Fruit fly (Drosophila melanogaster) whole organism, embryonic: ENCODE measurements around the gene Rh4.

Source experiments
- Atf6 ChIP-seq: fragments of 200-800 bp; sonication (Bioruptor generic); IDR thresholded peaks from 2 replicates; pipeline ENCODE4 v1.3.6; 2022; ENCODE audit warnings: missing biosample characterization, missing genetic modification characterization
- Awh ChIP-seq: fragments of 200-800 bp; sonication (Bioruptor generic); IDR thresholded peaks from 2 replicates; pipeline ENCODE4, ENCODE4 v1.3.6; 2022; ENCODE audit warnings: missing biosample characterization, missing genetic modification characterization
- Bgb ChIP-seq: fragments of 200-800 bp; sonication (Bioruptor generic); IDR thresholded peaks from 2 replicates; pipeline ENCODE4 v1.3.6; 2022; ENCODE audit warnings: missing biosample characterization, missing genetic modification characterization; ENCODE audit not compliant: partially characterized antibody
- Blimp-1 ChIP-seq: fragments of 200-800 bp; sonication (Bioruptor generic); optimal IDR thresholded peaks from 3 replicates; lab custom pipeline; 2018; ENCODE audit warnings: missing biosample characterization, missing genetic modification characterization, mild to moderate bottlenecking, moderate library complexity, missing genetic modification reagents
- CG10147 ChIP-seq: fragments of 200-800 bp; sonication (Bioruptor generic); optimal IDR thresholded peaks from 2 replicates; lab custom pipeline; 2019; ENCODE audit warnings: missing biosample characterization, mild to moderate bottlenecking, missing genetic modification characterization, moderate library complexity
- CG10274 ChIP-seq: fragments of 200-800 bp; sonication (Bioruptor generic); optimal IDR thresholded peaks from 3 replicates; lab custom pipeline; 2017; ENCODE audit warnings: missing biosample characterization, mild to moderate bottlenecking, missing genetic modification characterization
- CG12104 ChIP-seq: fragments of 200-800 bp; sonication (Bioruptor generic); optimal IDR thresholded peaks from 3 replicates; lab custom pipeline; 2016; ENCODE audit warnings: missing biosample characterization, missing genetic modification characterization
- CG14441 ChIP-seq: fragments of 200-800 bp; sonication (Bioruptor generic); IDR thresholded peaks from 2 replicates; pipeline ENCODE4 v1.3.6; 2022; ENCODE audit warnings: missing biosample characterization, missing genetic modification characterization
- CG15011 ChIP-seq: fragments of 200-800 bp; sonication (Bioruptor generic); optimal IDR thresholded peaks from 3 replicates; lab custom pipeline; 2018; ENCODE audit warnings: missing biosample characterization, mild to moderate bottlenecking, missing genetic modification characterization
- CG16813 ChIP-seq: fragments of 200-800 bp; sonication (Bioruptor generic); IDR thresholded peaks from 3 replicates; pipeline ENCODE4 v1.3.6; 2022; ENCODE audit warnings: missing biosample characterization, missing genetic modification characterization; ENCODE audit not compliant: partially characterized antibody
- CG17328 ChIP-seq: fragments of 200-800 bp; sonication (Bioruptor generic); IDR thresholded peaks from 2 replicates; pipeline ENCODE4 v1.3.6; 2022; ENCODE audit warnings: missing biosample characterization, missing genetic modification characterization
- CG3065 ChIP-seq: fragments of 200-800 bp; sonication (Bioruptor generic); optimal IDR thresholded peaks from 2 replicates; lab custom pipeline; 2016; ENCODE audit warnings: missing biosample characterization, missing genetic modification characterization
- CG31365 ChIP-seq: fragments of 200-800 bp; sonication (Bioruptor generic); optimal IDR thresholded peaks from 2 replicates; lab custom pipeline; 2018; ENCODE audit warnings: missing biosample characterization, mild to moderate bottlenecking, missing genetic modification characterization
- CG3726 ChIP-seq: fragments of 200-800 bp; sonication (Bioruptor generic); IDR thresholded peaks from 3 replicates; pipeline ENCODE4, ENCODE4 v1.3.6; 2022; ENCODE audit warnings: missing biosample characterization, missing genetic modification characterization
- CG3838 ChIP-seq: fragments of 200-800 bp; sonication (Bioruptor generic); optimal IDR thresholded peaks from 3 replicates; lab custom pipeline; 2016; ENCODE audit warnings: missing biosample characterization, missing genetic modification characterization
- CG4617 ChIP-seq: fragments of 200-800 bp; sonication (Bioruptor generic); optimal IDR thresholded peaks from 3 replicates; lab custom pipeline; 2016; ENCODE audit warnings: missing biosample characterization, missing genetic modification characterization, borderline replicate concordance
- CG7786 ChIP-seq: fragments of 200-800 bp; sonication (Bioruptor generic); optimal IDR thresholded peaks from 2 replicates; lab custom pipeline; 2016; ENCODE audit warnings: missing biosample characterization, missing genetic modification characterization
- CG8359 ChIP-seq: fragments of 200-800 bp; sonication (Bioruptor generic); optimal IDR thresholded peaks from 2 replicates; lab custom pipeline; 2017; ENCODE audit warnings: missing biosample characterization, mild to moderate bottlenecking, missing genetic modification characterization, borderline replicate concordance
- CG9727 ChIP-seq: fragments of 200-800 bp; sonication (Bioruptor generic); optimal IDR thresholded peaks from 3 replicates; lab custom pipeline; 2017; ENCODE audit warnings: missing biosample characterization, mild to moderate bottlenecking, missing genetic modification characterization
- D ChIP-seq, 2 experiments: fragments of 200-800 bp in 1 of 2; fragments of >200 bp in 1 of 2; sonication (Bioruptor generic) in 1 of 2; optimal IDR thresholded peaks; 2 replicates in 1 of 2; 3 replicates in 1 of 2; lab custom pipeline; 2017; ENCODE audit warnings: mild to moderate bottlenecking in 1 of 2, missing biosample characterization in 1 of 2, missing genetic modification characterization in 1 of 2, missing genetic modification reagents in 1 of 2
- Dfd ChIP-seq, 2 experiments: fragments of >200 bp; optimal IDR thresholded peaks; 2 replicates each; lab custom pipeline; 2017; ENCODE audit warnings: missing biosample characterization in 2 of 2, missing genetic modification characterization in 2 of 2
- ERR ChIP-seq: fragments of 200-800 bp; sonication (Bioruptor generic); optimal IDR thresholded peaks from 2 replicates; lab custom pipeline; 2016; ENCODE audit warnings: missing biosample characterization, missing genetic modification characterization
- Eip74EF ChIP-seq, 2 experiments: fragments of 200-800 bp in 1 of 2; fragments of >200 bp in 1 of 2; sonication (Bioruptor generic) in 1 of 2; optimal IDR thresholded peaks; 2 replicates each; lab custom pipeline; 2017 to 2019; ENCODE audit warnings: missing biosample characterization in 2 of 2, missing genetic modification characterization in 2 of 2, mild to moderate bottlenecking in 1 of 2, moderate library complexity in 1 of 2
- H2.0 ChIP-seq: fragments of 200-800 bp; sonication (Bioruptor generic); IDR thresholded peaks from 2 replicates; pipeline ENCODE4 v1.3.6; 2022; ENCODE audit warnings: missing biosample characterization, missing genetic modification characterization
- Hey ChIP-seq: fragments of 200-800 bp; sonication (Bioruptor generic); optimal IDR thresholded peaks from 3 replicates; lab custom pipeline; 2018; ENCODE audit warnings: missing biosample characterization, mild to moderate bottlenecking, missing genetic modification characterization
- Kr ChIP-seq: fragments of 200-800 bp; sonication (Bioruptor generic); optimal IDR thresholded peaks from 2 replicates; lab custom pipeline; 2017; ENCODE audit warnings: missing biosample characterization, mild to moderate bottlenecking, missing genetic modification characterization
- Mad ChIP-seq: fragments of 200-800 bp; sonication (Bioruptor generic); optimal IDR thresholded peaks from 2 replicates; lab custom pipeline; 2016; ENCODE audit warnings: missing biosample characterization, missing genetic modification characterization
- Max ChIP-seq: fragments of 200-800 bp; sonication (Bioruptor generic); optimal IDR thresholded peaks from 2 replicates; lab custom pipeline; 2016; ENCODE audit warnings: missing biosample characterization, mild to moderate bottlenecking, missing genetic modification characterization
- Pdp1 ChIP-seq, 2 experiments: fragments of 200-800 bp; sonication (Bioruptor generic); optimal IDR thresholded peaks; 3 replicates each; lab custom pipeline; 2016; ENCODE audit warnings: missing biosample characterization in 2 of 2, missing genetic modification characterization in 2 of 2, mild to moderate bottlenecking in 1 of 2, moderate library complexity in 1 of 2
- Ravus ChIP-seq: fragments of 200-800 bp; sonication (Bioruptor generic); IDR thresholded peaks from 2 replicates; pipeline ENCODE4 v1.3.6; 2022; ENCODE audit warnings: missing biosample characterization, missing genetic modification characterization
- Rfx ChIP-seq: fragments of 200-800 bp; sonication (Bioruptor generic); IDR thresholded peaks from 2 replicates; pipeline ENCODE4 v1.3.6; 2022; ENCODE audit warnings: missing biosample characterization, missing genetic modification characterization
- Tbp ChIP-seq: fragments of >200 bp; optimal IDR thresholded peaks from 2 replicates; lab custom pipeline; 2018; ENCODE audit warnings: missing biosample characterization, missing genetic modification characterization
- chinmo ChIP-seq: fragments of 200-800 bp; sonication (Bioruptor generic); IDR thresholded peaks from 4 replicates; pipeline ENCODE4 v1.3.6; 2022; ENCODE audit warnings: missing biosample characterization, missing genetic modification characterization; ENCODE audit not compliant: partially characterized antibody
- ci ChIP-seq: fragments of 200-800 bp; sonication (Bioruptor generic); IDR thresholded peaks from 3 replicates; pipeline ENCODE4 v1.3.6; 2022; ENCODE audit warnings: missing biosample characterization, missing genetic modification characterization
- crol ChIP-seq: fragments of 200-800 bp; sonication (Bioruptor generic); IDR thresholded peaks from 2 replicates; pipeline ENCODE4 v1.3.6; 2022; ENCODE audit warnings: missing biosample characterization, missing genetic modification characterization
- dysf ChIP-seq: fragments of 200-800 bp; sonication (Bioruptor generic); IDR thresholded peaks from 3 replicates; pipeline ENCODE4 v1.3.6; 2022; ENCODE audit warnings: missing biosample characterization, missing genetic modification characterization
- eve ChIP-seq, 2 experiments: fragments of >200 bp; optimal IDR thresholded peaks; 2 replicates each; lab custom pipeline; 2017; ENCODE audit warnings: missing biosample characterization in 2 of 2, missing genetic modification characterization in 2 of 2
- exex ChIP-seq: fragments of 200-800 bp; sonication (Bioruptor generic); optimal IDR thresholded peaks from 4 replicates; lab custom pipeline; 2018; ENCODE audit warnings: missing biosample characterization, mild to moderate bottlenecking, missing genetic modification characterization, moderate library complexity
- fd102C ChIP-seq: fragments of 200-800 bp; sonication (Bioruptor generic); optimal IDR thresholded peaks from 2 replicates; lab custom pipeline; 2018; ENCODE audit warnings: missing biosample characterization, mild to moderate bottlenecking, missing genetic modification characterization, moderate library complexity
- ftz-f1 ChIP-seq: fragments of 200-800 bp; sonication (Bioruptor generic); optimal IDR thresholded peaks from 2 replicates; lab custom pipeline; 2016; ENCODE audit warnings: missing biosample characterization, missing genetic modification characterization
- inv ChIP-seq: fragments of 200-800 bp; sonication (Bioruptor generic); IDR thresholded peaks from 2 replicates; pipeline ENCODE4 v1.3.6; 2022; ENCODE audit warnings: missing biosample characterization, missing genetic modification characterization; ENCODE audit not compliant: partially characterized antibody
- maf-S ChIP-seq: fragments of 200-800 bp; sonication (Bioruptor generic); optimal IDR thresholded peaks from 2 replicates; lab custom pipeline; 2016; ENCODE audit warnings: missing biosample characterization, missing genetic modification characterization
- sens ChIP-seq: fragments of 200-800 bp; sonication (Bioruptor generic); peaks from one replicate; lab custom pipeline; 2016; ENCODE audit warnings: missing biosample characterization, missing genetic modification characterization
- sisA ChIP-seq: fragments of 200-800 bp; sonication (Bioruptor generic); IDR thresholded peaks from 2 replicates; pipeline ENCODE4 v1.3.6; 2022; ENCODE audit warnings: missing biosample characterization, missing genetic modification characterization
- sob ChIP-seq: fragments of 200-800 bp; sonication (Bioruptor generic); IDR thresholded peaks from 2 replicates; pipeline ENCODE4 v1.3.6; 2022; ENCODE audit warnings: missing biosample characterization, missing genetic modification characterization
- trh ChIP-seq: fragments of 200-800 bp; sonication (Bioruptor generic); optimal IDR thresholded peaks from 2 replicates; lab custom pipeline; 2016; ENCODE audit warnings: missing biosample characterization, missing genetic modification characterization
- ttk ChIP-seq: fragments of 200-800 bp; sonication (Bioruptor generic); IDR thresholded peaks from 2 replicates; pipeline ENCODE4 v2.1.2; 2022; ENCODE audit warnings: missing biosample characterization, missing genetic modification characterization
- unpg ChIP-seq: fragments of 200-800 bp; sonication (Bioruptor generic); optimal IDR thresholded peaks from 3 replicates; lab custom pipeline; 2018; ENCODE audit warnings: missing biosample characterization, mild to moderate bottlenecking, missing genetic modification characterization, moderate library complexity

Gene Rh4

dm6 chr3L:16804627-16805026 lies 57.7 kb downstream of the Rh4 start, which contains the start of gene nudC (continued):
- TF ChIP-seq Tbp (GFP tag; lab: Kevin White, UChicago) (no peak), CG3726 (GFP tag; lab: Robert Waterston, UW) (no peak), Atf6 (GFP tag; lab: Robert Waterston, UW) (no peak), CG17328 (GFP tag; lab: Robert Waterston, UW) (0 out of 2 replicates have a peak, but pooled peaks have one; percentile 19), fd102C (GFP tag; lab: Kevin White, UChicago) (no peak), Kr (GFP tag; lab: Kevin White, UChicago) (no peak), Blimp-1 (GFP tag; lab: Kevin White, UChicago) (no peak), maf-S (GFP tag; lab: Kevin White, UChicago) (no peak), ERR (GFP tag; lab: Kevin White, UChicago) (no peak), H2.0 (GFP tag; lab: Robert Waterston, UW) (no peak), trh (no peak), D (optimal IDR thresholded peaks at IDR 0.05; lab: Kevin White, UChicago) (no peak), D (GFP tag; optimal IDR thresholded peaks at IDR 0.05; lab: Kevin White, UChicago) (no peak), sens (GFP tag; lab: Kevin White, UChicago) (peak; percentile 49), chinmo (0 out of 4 replicates have a peak, but pooled peaks have one; percentile 53), Pdp1 (GFP tag; optimal IDR thresholded peaks at IDR 0.05; lab: Kevin White, UChicago) (peak in 1 of 2 experiments; percentile 69), CG7786 (no peak), CG12104 (no peak), Ravus (no peak)

dm6 chr3L:16803708-16804350 lies 58.5 kb downstream of the Rh4 start:
- TF ChIP-seq CG3065 (GFP tag; lab: Kevin White, UChicago) (no peak), dysf (0 out of 3 replicates have a peak, but pooled peaks have one; percentile 24), crol (GFP tag; lab: Robert Waterston, UW) (peak; percentile 69), ttk (GFP tag; lab: Robert Waterston, UW) (0 out of 2 replicates have a peak, but pooled peaks have one; percentile 7), Hey (tag; lab: Kevin White, UChicago) (no peak), exex (tag; lab: Kevin White, UChicago) (peak; percentile 87), Rfx (GFP tag; lab: Robert Waterston, UW) (peak; percentile 51; the same call in 1 of the 2 replicates), CG9727 (peak; percentile 28), unpg (GFP tag; lab: Kevin White, UChicago) (peak; percentile 66), Mad (GFP tag; lab: Kevin White, UChicago) (no peak), Bgb (GFP tag; lab: Robert Waterston, UW) (no peak), CG3838 (GFP tag; lab: Kevin White, UChicago) (no peak), CG14441 (GFP tag; lab: Robert Waterston, UW) (0 out of 2 replicates have a peak, but pooled peaks have one; percentile 29), CG15011 (GFP tag; lab: Kevin White, UChicago) (peak; percentile 28), Dfd (GFP tag; optimal IDR thresholded peaks at IDR 0.05; lab: Kevin White, UChicago) (no peak), ftz-f1 (GFP tag; lab: Kevin White, UChicago) (peak; percentile 7), CG4617 (no peak), eve (GFP tag; optimal IDR thresholded peaks at IDR 0.05; lab: Kevin White, UChicago) (no peak), Pdp1 (GFP tag; optimal IDR thresholded peaks at IDR 0.05; lab: Kevin White, UChicago) (peak in 1 of 2 experiments; percentile 54), Blimp-1 (GFP tag; lab: Kevin White, UChicago) (peak; percentile 4), inv (no peak), Awh (GFP tag; lab: Robert Waterston, UW) (peak; percentile 46; the same call in 1 of the 2 replicates), CG8359 (peak; percentile 41), CG17328 (GFP tag; lab: Robert Waterston, UW) (no peak), CG10147 (GFP tag; lab: Kevin White, UChicago) (no peak), sisA (GFP tag; lab: Robert Waterston, UW) (no peak), sob (GFP tag; lab: Robert Waterston, UW) (no peak), Eip74EF (GFP tag; optimal IDR thresholded peaks at IDR 0.05; lab: Kevin White, UChicago) (peak in 1 of 2 experiments; percentile 59), Max (GFP tag; lab: Kevin White, UChicago) (no peak), ci (GFP tag; lab: Robert Waterston, UW) (peak; percentile 67), CG10274 (peak; percentile 9), CG31365 (peak; percentile 28), CG16813 (no peak)
